Worm (Caenorhabditis elegans) whole organism, dauer: ENCODE results near the gene dop-6.

ENCODE experiments used
- unc-62 ChIP-seq: sonication (generic microtip); optimal IDR thresholded peaks from 2 replicates; lab custom pipeline; 2017; ENCODE audit warnings: missing biosample characterization, missing genetic modification reagents, missing genetic modification characterization

dop-6 gene

DNA sequence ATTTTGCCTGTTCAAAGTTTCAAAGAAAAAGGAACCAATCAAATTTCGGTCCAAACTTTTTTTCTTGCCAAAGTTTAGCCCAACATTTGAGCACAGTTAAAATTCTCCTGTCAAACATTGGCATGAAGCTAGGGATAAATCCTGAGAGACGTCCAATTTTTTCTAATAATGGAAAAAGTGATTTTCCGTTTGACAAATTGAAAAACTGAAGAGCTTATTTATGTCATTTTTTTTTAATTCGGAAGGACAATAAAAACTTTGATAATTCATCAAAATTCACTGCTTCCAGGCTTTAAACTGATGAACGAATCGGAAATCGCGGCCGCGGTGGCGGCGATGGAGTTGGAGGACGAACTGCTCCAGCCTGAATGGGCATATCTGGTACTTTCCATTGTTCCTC lies at the start of gene dop-6:
dop-6 (plus strand) TSS at position 301 of the 400 bp plus-strand sequence.
- no peak for TF ChIP-seq unc-62

DNA sequence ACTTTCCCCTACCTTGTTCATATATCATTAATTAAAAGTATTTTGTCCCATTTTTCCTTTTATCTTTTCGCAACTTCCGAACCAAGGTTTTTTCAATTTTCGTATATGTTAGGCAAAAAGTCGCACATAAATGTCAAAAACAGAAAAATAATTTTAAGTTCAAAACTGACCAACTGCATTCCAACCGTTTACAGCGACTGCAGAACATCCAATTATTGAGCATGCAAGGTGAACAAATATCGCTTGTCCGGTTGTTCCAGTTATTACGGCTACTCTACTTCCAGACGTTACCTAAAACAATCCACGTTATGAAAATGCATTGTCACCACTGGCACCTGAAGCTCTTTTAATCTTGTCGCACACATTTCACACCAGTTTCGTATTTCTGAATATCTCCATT lies 47.0 kb upstream of the dop-6 start, which contains the start of gene C52B9.10:
C52B9.10 (plus strand) TSS at position 301 of the 400 bp plus-strand sequence.
- TF ChIP-seq unc-62, result no peak

DNA sequence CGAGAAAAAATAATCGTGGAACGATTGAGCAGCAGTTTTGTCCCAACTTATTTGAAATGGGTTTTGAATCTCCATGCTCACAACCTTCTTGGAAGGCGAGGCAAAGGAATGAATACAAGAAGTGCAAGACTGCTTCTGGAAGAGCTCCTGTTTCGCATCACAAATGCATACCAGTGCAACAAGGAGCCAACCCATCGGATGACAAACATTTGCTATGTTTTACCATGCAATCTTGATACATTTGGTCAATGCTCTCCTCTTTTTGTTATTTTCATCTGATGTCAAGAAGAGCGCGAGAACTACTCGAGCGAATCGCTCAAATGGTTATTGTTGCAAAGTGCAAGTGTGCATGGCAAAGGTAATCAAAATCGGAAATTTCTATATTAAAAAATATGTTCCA lies 46.5 kb upstream of the dop-6 start, which contains the start of gene mec-18:
mec-18 (minus strand) TSS at position 101 of the 400 bp plus-strand sequence.
- TF ChIP-seq unc-62, result no peak

DNA sequence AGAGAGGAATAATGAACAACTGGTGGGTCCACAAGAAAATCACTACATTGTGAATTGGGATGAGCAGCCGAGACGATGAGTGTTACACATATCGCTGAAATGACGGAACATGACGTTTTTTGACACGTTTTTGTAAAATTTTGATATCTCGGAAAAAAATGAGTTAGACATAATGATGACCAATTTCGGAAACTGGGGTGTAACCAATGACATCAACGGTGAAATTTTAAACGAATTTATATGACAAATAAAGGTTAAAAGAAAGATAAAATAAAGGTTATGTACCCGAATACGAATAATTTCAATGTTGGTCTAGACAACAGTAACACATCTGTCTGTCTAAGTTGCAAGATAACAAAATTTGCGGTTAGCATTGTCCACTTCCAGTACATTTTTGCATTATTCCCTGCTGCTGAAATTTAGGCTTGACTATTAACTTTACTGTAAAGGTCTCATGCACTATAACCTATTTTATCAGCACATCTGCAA lies 41.3 kb upstream of the dop-6 start, which contains the start of the genes twk-28 and ets-9:
twk-28 (minus strand) TSS at position 51 of the 489 bp plus-strand sequence.
ets-9 (plus strand) TSS at position 410 of the 489 bp plus-strand sequence.
- no peak for TF ChIP-seq unc-62

DNA sequence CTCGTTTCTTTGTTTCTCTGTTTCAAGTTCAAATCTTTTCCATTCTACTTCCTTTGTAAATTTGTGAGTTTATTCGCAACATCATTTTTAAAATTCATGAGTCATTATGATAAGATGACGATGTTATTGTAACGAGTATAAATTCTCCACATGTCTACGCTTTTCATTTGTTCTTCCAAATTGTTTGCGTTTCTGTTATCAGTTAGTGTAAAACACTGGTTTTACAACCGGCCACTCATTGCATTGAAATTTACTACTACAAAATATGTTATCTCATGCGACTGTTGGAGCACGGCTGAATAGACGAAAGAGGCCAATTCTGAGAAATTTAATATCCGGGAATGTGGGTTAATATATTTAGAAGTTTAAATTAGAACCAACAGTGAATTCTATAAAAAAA lies 38.3 kb upstream of the dop-6 start, which contains the start of gene C52B9.19:
C52B9.19 (plus strand) TSS at position 176 of the 400 bp plus-strand sequence.
- no peak for TF ChIP-seq unc-62

DNA sequence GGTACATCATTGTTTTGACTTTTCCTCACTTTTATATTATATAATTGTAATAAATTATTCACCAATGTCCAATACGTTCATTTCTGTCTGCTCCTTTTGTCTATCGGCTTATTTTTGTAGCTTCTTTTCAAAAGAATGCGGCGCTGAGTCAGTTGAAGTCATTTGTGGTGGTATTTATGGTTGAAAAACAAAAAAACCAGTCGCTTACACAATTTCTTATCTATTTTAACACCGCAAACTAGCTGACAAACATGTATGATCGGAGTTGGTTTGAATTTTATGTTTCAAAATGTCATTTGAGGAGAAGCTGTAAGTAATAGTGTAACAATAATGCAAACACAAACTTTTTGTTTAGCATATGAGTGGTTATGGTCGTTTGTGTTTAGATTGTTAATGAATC lies 36.7 kb upstream of the dop-6 start, which contains the start of gene ets-10:
ets-10 (plus strand) TSS at position 201 of the 400 bp plus-strand sequence.
- TF ChIP-seq unc-62, result no peak

DNA sequence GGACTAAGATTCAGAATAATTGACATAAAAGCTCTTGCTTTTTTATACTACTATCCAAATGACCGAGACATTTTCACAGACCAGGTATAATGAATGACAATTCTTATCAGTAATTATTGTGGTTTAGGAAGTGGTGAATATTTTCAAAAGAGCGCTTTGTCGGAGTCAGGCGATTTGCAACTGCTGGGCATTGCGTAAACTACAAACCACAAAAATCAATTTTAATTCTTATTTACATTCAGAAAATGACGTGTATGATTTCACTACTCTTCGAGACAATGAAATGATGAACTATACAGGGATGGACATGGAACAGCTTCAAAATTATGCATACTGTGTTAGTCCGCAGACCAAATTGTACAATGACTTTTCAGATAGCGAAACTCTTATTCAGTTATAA lies 36.2 kb upstream of the dop-6 start:
- TF ChIP-seq unc-62, result no peak

DNA sequence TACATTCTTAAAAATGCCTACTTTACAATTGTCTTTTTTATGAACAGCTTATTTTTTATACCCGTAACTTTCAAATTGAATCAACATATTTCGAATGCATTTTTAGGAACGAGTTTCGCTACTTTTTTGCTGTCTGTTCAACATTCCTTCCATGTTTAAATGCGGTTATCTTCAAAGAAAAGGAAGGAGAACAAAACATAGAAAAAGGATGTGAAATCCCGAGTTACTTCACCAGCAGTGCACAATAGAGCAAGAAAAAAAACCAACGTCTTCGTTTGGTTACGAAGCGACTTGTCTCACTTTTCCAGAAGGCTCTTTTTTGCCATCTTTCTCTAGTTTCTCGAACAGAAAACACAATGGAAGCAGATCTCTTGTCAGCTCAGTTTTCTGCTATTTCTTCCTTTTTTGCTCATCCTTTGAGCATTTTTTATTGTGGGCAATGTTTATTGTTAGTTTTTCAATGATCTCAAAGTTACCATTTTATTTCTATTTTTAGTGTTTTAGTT lies 34.9 kb upstream of the dop-6 start, which contains the start of gene cka-2:
cka-2 (plus strand) TSS at position 456 of the 506 bp plus-strand sequence.
- no peak for TF ChIP-seq unc-62

ce11 chrX:4289805-4290204 lies 30.9 kb upstream of the dop-6 start:
- TF ChIP-seq unc-62, result no peak

ce11 chrX:4294957-4295356 lies 25.7 kb upstream of the dop-6 start:
- TF ChIP-seq unc-62, result no peak

- TF ChIP-seq unc-62, result no peak
These were observed 24.7 kb upstream of the dop-6 start for ce11 chrX:4295917-4296316.

DNA sequence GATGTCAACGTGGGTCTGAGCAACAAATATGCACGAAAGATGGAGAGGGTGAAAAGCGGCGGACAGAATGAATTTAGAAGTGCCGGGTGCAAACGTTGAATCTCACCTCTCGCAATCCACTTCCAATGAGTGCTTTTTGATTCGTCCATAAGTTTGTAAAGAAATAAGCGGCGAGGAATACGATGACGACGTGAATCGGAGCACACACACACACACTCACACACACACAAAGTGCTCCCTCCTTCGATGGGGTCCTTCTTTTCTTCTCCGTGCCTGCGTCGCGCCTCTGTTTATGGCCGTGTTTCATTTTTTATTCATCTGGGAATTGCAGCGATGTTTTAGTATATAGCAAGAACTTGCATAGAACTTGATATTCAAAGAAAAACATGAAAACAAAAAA lies 23.2 kb upstream of the dop-6 start, which contains the start of gene paf-2:
paf-2 (minus strand) TSS at position 290 of the 400 bp plus-strand sequence.
- no peak for TF ChIP-seq unc-62

ce11 chrX:4303200-4303599 lies 17.5 kb upstream of the dop-6 start:
- no peak for TF ChIP-seq unc-62

DNA sequence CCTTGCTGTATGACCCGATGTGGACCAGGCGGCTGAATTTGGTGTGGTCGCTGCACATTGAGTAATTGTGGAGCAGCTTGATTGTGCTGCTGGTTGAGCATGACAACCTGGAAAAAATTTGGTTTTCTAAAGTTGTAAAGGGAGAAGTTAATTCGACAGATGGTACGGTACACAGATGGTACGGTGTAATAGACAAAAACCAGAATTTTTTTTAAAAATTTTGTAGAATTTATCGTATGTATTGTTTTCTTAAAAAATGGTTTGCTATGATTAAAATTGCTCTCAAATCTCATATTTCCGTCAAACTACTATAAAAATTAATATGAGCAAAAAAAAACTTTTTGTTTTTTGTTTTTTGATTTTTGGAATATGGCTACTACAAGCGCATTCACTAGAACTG lies 13.8 kb upstream of the dop-6 start, which contains the start of gene pqn-15:
pqn-15 (minus strand) TSS at position 101 of the 400 bp plus-strand sequence.
- no peak for TF ChIP-seq unc-62

- no peak for TF ChIP-seq unc-62
These were observed 13.1 kb upstream of the dop-6 start for ce11 chrX:4307559-4308005.

- no peak for TF ChIP-seq unc-62
These were observed 9.0 kb upstream of the dop-6 start, which contains the start of gene C52B9.8 for ce11 chrX:4311668-4312067. TSS of gene C52B9.8 (minus strand) at chrX:4311768.

DNA sequence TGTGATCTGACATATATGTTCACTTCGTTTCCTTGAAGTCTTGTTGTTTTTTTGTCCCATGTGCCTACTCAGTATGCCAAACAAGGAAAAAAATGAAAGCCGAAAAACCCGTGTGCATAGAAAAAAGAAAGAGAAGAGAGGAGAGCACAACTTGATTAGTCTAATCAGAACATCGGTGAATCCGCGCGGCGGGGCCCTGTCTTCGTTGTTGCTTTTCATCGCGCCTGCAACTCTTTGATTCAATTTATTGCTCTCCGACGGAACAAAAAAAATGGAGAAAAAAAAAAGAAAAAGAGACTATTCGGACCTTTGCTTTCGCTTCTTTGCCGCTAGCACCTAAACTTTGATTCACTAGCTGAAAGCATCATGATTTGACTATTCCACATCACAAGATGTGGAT lies 5.7 kb upstream of the dop-6 start:
- TF ChIP-seq unc-62, result no peak

ce11 chrX:4317095-4317494 lies 3.6 kb upstream of the dop-6 start:
- no peak for TF ChIP-seq unc-62
